Worm (Caenorhabditis elegans): ENCODE results near the gene H03A11.2.

Gene H03A11.2

ce11 chrX:15194283-15194682, 36.2 kb downstream of the H03A11.2 start, which contains the start of gene phat-6 (continued):
- no peak for TF ChIP-seq sptf-1 (tag; optimal IDR thresholded peaks at IDR 0.05)
- TF ChIP-seq unc-86 (tag; optimal IDR thresholded peaks at IDR 0.05): peak; percentile 12
- no peak for TF ChIP-seq F16B12.6 (tag; optimal IDR thresholded peaks at IDR 0.05)
- TF ChIP-seq aly-2 (tag; optimal IDR thresholded peaks at IDR 0.05): no peak
- TF ChIP-seq nhr-28 (tag; optimal IDR thresholded peaks at IDR 0.05): no peak
- no peak for TF ChIP-seq nhr-76 (tag; optimal IDR thresholded peaks at IDR 0.05)
- TF ChIP-seq nhr-20 (tag; optimal IDR thresholded peaks at IDR 0.05): no peak
- TF ChIP-seq mep-1 (tag; optimal IDR thresholded peaks at IDR 0.05): no peak
- TF ChIP-seq nhr-12 (tag; optimal IDR thresholded peaks at IDR 0.05): no peak
- TF ChIP-seq skn-1 (tag; optimal IDR thresholded peaks at IDR 0.05): no peak
- TF ChIP-seq fkh-8 (tag; optimal IDR thresholded peaks at IDR 0.05): peak; percentile 3
- TF ChIP-seq ama-1 (optimal IDR thresholded peaks at IDR 0.05): no peak

ce11 chrX:15191370-15191769, 39.1 kb downstream of the H03A11.2 start:
- TF ChIP-seq sox-4 (tag; optimal IDR thresholded peaks at IDR 0.05) (no peak), lin-14 (GFP tag; optimal IDR thresholded peaks at IDR 0.05) (peak; percentile 38), efl-1 (optimal IDR thresholded peaks at IDR 0.05) (no peak), efl-1 (GFP tag; optimal IDR thresholded peaks at IDR 0.05 in 1 of 2) (peak in 1 of 2 experiments; percentile 38)

DNA sequence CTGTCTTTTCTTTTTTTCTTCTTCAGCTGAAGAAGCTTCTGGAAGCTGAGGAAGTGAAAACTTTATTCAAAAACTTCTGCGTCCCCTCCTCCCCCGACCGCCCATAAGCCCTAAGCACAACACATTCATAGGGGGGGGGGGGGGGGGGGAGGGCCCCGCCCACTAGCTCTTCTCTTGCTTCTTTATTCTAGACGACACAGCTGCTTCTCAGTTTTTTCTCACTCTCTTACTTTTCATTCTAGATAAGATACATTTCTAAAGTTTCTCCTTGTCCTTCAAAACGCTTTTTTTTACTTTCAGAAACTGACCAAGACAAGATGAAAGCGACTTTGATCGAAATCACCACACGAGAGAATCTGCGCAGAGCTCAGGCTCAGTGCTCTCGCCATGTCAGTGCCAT, 40.6 kb downstream of the H03A11.2 start, which contains the start of gene T10B10.4:
Gene T10B10.4, plus strand, starts transcription at position 301 of the 400 bp plus-strand sequence.
- TF ChIP-seq aha-1 (tag; optimal IDR thresholded peaks at IDR 0.05) (no peak), hlh-4 (tag; optimal IDR thresholded peaks at IDR 0.05) (no peak), jun-1 (tag; optimal IDR thresholded peaks at IDR 0.05) (no peak), pqm-1 (tag; optimal IDR thresholded peaks at IDR 0.05) (no peak), egl-13 (tag; optimal IDR thresholded peaks at IDR 0.05) (no peak), vab-15 (tag; optimal IDR thresholded peaks at IDR 0.05) (no peak), nhr-20 (tag; optimal IDR thresholded peaks at IDR 0.05) (no peak), sox-4 (tag; optimal IDR thresholded peaks at IDR 0.05) (no peak), ceh-88 (GFP tag; IDR thresholded peaks at IDR 0.05) (no peak), pax-3 (tag; optimal IDR thresholded peaks at IDR 0.05) (no peak), ceh-82 (tag; optimal IDR thresholded peaks at IDR 0.05) (no peak), snu-23 (GFP tag; optimal IDR thresholded peaks at IDR 0.05) (no peak), snpc-4 (tag; optimal IDR thresholded peaks at IDR 0.05) (no peak), mdl-1 (tag; optimal IDR thresholded peaks at IDR 0.05) (no peak), lir-3 (tag; optimal IDR thresholded peaks at IDR 0.05; ENCODE audit: poor library complexity) (no peak)

DNA sequence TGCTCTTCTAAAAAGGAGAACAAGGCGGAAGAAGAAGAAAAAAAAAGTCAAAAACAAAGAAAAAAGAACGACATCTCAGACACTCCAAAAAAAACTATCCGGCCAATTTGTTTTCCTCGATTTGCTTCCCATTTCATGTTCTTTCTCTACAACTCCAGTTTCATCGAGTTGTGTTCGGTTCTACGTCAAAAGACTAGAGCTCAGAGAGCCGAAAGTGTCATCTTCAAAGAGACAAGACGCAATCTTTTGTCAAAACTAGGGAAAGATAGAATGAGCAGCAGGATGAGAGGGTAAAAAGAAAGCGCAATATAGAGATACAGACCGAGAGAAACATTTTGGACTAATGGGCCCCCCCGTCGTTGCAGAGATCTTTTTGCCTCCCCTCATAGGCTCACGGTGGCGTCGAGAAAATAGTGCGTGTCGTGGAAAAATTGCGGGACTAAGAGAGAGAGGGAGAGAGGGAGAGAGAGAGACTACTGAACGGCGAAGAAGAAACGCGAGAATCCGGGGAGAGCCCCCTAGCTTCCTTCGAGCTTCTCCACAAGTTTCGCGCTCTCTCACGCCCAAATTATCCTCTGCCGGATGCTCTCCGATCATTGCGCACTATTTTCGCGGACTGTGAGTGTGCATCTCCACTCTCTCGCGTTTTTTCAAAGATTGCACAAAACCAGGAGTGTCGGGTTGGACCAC, 41.3 kb downstream of the H03A11.2 start:
- TF ChIP-seq F16B12.6 (tag; optimal IDR thresholded peaks at IDR 0.05) (no peak), elt-2 (tag; optimal IDR thresholded peaks at IDR 0.05) (no peak), nhr-71 (tag; optimal IDR thresholded peaks at IDR 0.05) (peak; percentile 90), hpl-2 (GFP tag; optimal IDR thresholded peaks at IDR 0.05) (no peak), nhr-90 (tag; optimal IDR thresholded peaks at IDR 0.05; ENCODE audit: poor library complexity) (no peak), lir-3 (tag; optimal IDR thresholded peaks at IDR 0.05; ENCODE audit: poor library complexity) (peak; percentile 2), zag-1 (tag; optimal IDR thresholded peaks at IDR 0.05) (no peak), tbx-2 (tag; optimal IDR thresholded peaks at IDR 0.05) (peak; percentile 81), sox-4 (tag; optimal IDR thresholded peaks at IDR 0.05) (peak; percentile 25), aha-1 (tag; optimal IDR thresholded peaks at IDR 0.05) (no peak), nhr-237 (tag; optimal IDR thresholded peaks at IDR 0.05) (no peak), skn-1 (tag; optimal IDR thresholded peaks at IDR 0.05) (peak; percentile 27), snu-23 (GFP tag; optimal IDR thresholded peaks at IDR 0.05) (peak; percentile 71), lin-13 (GFP tag; optimal IDR thresholded peaks at IDR 0.05) (peak; percentile 37), unc-62 (GFP tag; optimal IDR thresholded peaks at IDR 0.05) (no peak), fkh-8 (tag; optimal IDR thresholded peaks at IDR 0.05) (peak; percentile 73), pax-3 (tag; optimal IDR thresholded peaks at IDR 0.05) (peak; percentile 50), aly-2 (tag; optimal IDR thresholded peaks at IDR 0.05) (no peak), mef-2 (tag; optimal IDR thresholded peaks at IDR 0.05) (no peak), nhr-19 (GFP tag; conservative IDR thresholded peaks at IDR 0.05) (peak; percentile 67), dsc-1 (tag; optimal IDR thresholded peaks at IDR 0.05) (peak; percentile 84), hlh-17 (GFP tag; optimal IDR thresholded peaks at IDR 0.05; ENCODE audit: borderline replicate concordance) (no peak), ama-1 (optimal IDR thresholded peaks at IDR 0.05) (no peak), nhr-85 (tag) (no peak), egl-13 (tag; optimal IDR thresholded peaks at IDR 0.05) (peak; percentile 80), C04F5.9 (tag; optimal IDR thresholded peaks at IDR 0.05) (no peak), isw-1 (GFP tag; IDR thresholded peaks at IDR 0.05) (peak; percentile 44), efl-3 (GFP tag; optimal IDR thresholded peaks at IDR 0.05) (no peak), unc-30 (tag; optimal IDR thresholded peaks at IDR 0.05) (no peak)

Data from whole organism, L1 larva.